Worm (Caenorhabditis elegans) whole organism, midembryonic: Measurements from ENCODE around the gene F38H4.3.

Source experiments
- T22C8.4 ChIP-seq: fragments of 200-800 bp; sonication (Bioruptor generic); IDR thresholded peaks from 2 replicates; pipeline ENCODE4 v1.3.6; 2022; ENCODE audit warnings: missing genetic modification characterization, missing compliant biosample characterization
- cog-1 ChIP-seq: sonication (generic microtip); optimal IDR thresholded peaks from 2 replicates; lab custom pipeline; 2016; ENCODE audit warnings: missing genetic modification characterization, missing compliant biosample characterization
- flt-1 ChIP-seq: fragments of 200-800 bp; sonication (Bioruptor generic); IDR thresholded peaks from 2 replicates; pipeline ENCODE4 v1.3.6; 2022; ENCODE audit warnings: missing genetic modification characterization, missing compliant biosample characterization
- klf-2 ChIP-seq: fragments of 200-800 bp; sonication (Bioruptor generic); conservative IDR thresholded peaks from 2 replicates; pipeline ENCODE4 v1.3.6; 2022; ENCODE audit warnings: missing genetic modification reagents, missing genetic modification characterization, missing compliant biosample characterization
- med-1 ChIP-seq: sonication (generic microtip); optimal IDR thresholded peaks from 2 replicates; lab custom pipeline; 2017; ENCODE audit warnings: missing genetic modification characterization, mild to moderate bottlenecking, missing compliant biosample characterization, antibody characterized with exemption, missing genetic modification reagents; ENCODE audit not compliant: insufficient read depth
- ref-1 ChIP-seq: fragments of 200-800 bp; sonication (Bioruptor generic); conservative IDR thresholded peaks from 2 replicates; pipeline ENCODE4 v1.3.6; 2022; ENCODE audit warnings: missing genetic modification reagents, missing genetic modification characterization, missing compliant biosample characterization
- tab-1 ChIP-seq: fragments of 200-800 bp; sonication (Bioruptor generic); IDR thresholded peaks from 2 replicates; pipeline ENCODE4 v1.3.6; 2022; ENCODE audit warnings: missing genetic modification characterization, missing compliant biosample characterization
- ztf-23 ChIP-seq: fragments of 200-800 bp; sonication (Bioruptor generic); IDR thresholded peaks from 2 replicates; pipeline ENCODE4 v1.3.6; 2022; ENCODE audit warnings: missing genetic modification reagents, missing genetic modification characterization, missing compliant biosample characterization
- ztf-29 ChIP-seq: fragments of 200-800 bp; sonication (Bioruptor generic); IDR thresholded peaks from 2 replicates; pipeline ENCODE4 v1.3.6; 2022; ENCODE audit warnings: missing genetic modification reagents, missing genetic modification characterization, missing compliant biosample characterization

Gene F38H4.3

ce11 chrIV:11842121-11842520 is at the start of gene F38H4.3:
F38H4.3 (plus strand) TSS chrIV:11842421.
- TF ChIP-seq T22C8.4 (GFP tag; lab: Robert Waterston, UW) (no peak), flt-1 (GFP tag; lab: Robert Waterston, UW) (no peak), ztf-23 (GFP tag; lab: Robert Waterston, UW) (no peak), klf-2 (no peak), tab-1 (GFP tag; lab: Robert Waterston, UW) (no peak), med-1 (GFP tag; lab: Kevin White, UChicago) (no peak), cog-1 (tag; lab: Kevin White, UChicago) (no peak), ztf-29 (GFP tag; lab: Robert Waterston, UW) (no peak), ref-1 (GFP tag; lab: Robert Waterston, UW) (no peak)

- TF ChIP-seq cog-1 (tag; lab: Kevin White, UChicago) (no peak), flt-1 (GFP tag; lab: Robert Waterston, UW) (no peak)
These were observed 49.7 kb upstream of the F38H4.3 start, which contains the start of gene H01G02.3 for ce11 chrIV:11792495-11792894. H01G02.3 (minus strand) TSS chrIV:11792595.

- TF ChIP-seq ztf-29 (GFP tag; lab: Robert Waterston, UW), result no peak
- no peak for TF ChIP-seq klf-2
- TF ChIP-seq tab-1 (GFP tag; lab: Robert Waterston, UW), result no peak
- peak; percentile 21; the same call in 1 of the 2 replicates for TF ChIP-seq flt-1 (GFP tag; lab: Robert Waterston, UW)
- no peak for TF ChIP-seq T22C8.4 (GFP tag; lab: Robert Waterston, UW)
- 0 out of 2 replicates have a peak, but pooled peaks have one; percentile 28 for TF ChIP-seq ztf-23 (GFP tag; lab: Robert Waterston, UW)
- no peak for TF ChIP-seq ref-1 (GFP tag; lab: Robert Waterston, UW)
- TF ChIP-seq cog-1 (tag; lab: Kevin White, UChicago), result no peak
- no peak for TF ChIP-seq med-1 (GFP tag; lab: Kevin White, UChicago)
These were observed 49.1 kb upstream of the F38H4.3 start for ce11 chrIV:11793170-11793569.

ce11 chrIV:11795964-11796363 is 46.3 kb upstream of the F38H4.3 start:
- TF ChIP-seq ref-1 (GFP tag; lab: Robert Waterston, UW) (no peak), ztf-29 (GFP tag; lab: Robert Waterston, UW) (no peak), tab-1 (GFP tag; lab: Robert Waterston, UW) (no peak)

- TF ChIP-seq cog-1 (tag; lab: Kevin White, UChicago), result no peak
- no peak for TF ChIP-seq flt-1 (GFP tag; lab: Robert Waterston, UW)
- no peak for TF ChIP-seq ref-1 (GFP tag; lab: Robert Waterston, UW)
- TF ChIP-seq T22C8.4 (GFP tag; lab: Robert Waterston, UW), result no peak
- TF ChIP-seq klf-2, result no peak
- no peak for TF ChIP-seq med-1 (GFP tag; lab: Kevin White, UChicago)
- TF ChIP-seq ztf-29 (GFP tag; lab: Robert Waterston, UW), result no peak
- no peak for TF ChIP-seq tab-1 (GFP tag; lab: Robert Waterston, UW)
- no peak for TF ChIP-seq ztf-23 (GFP tag; lab: Robert Waterston, UW)
These were observed 45.4 kb upstream of the F38H4.3 start for ce11 chrIV:11796818-11797217.

- no peak for TF ChIP-seq ztf-29 (GFP tag; lab: Robert Waterston, UW)
- TF ChIP-seq T22C8.4 (GFP tag; lab: Robert Waterston, UW), result no peak
- TF ChIP-seq ztf-23 (GFP tag; lab: Robert Waterston, UW), result no peak
- TF ChIP-seq ref-1 (GFP tag; lab: Robert Waterston, UW), result no peak
- TF ChIP-seq tab-1 (GFP tag; lab: Robert Waterston, UW), result no peak
- TF ChIP-seq med-1 (GFP tag; lab: Kevin White, UChicago), result no peak
- no peak for TF ChIP-seq cog-1 (tag; lab: Kevin White, UChicago)
- no peak for TF ChIP-seq klf-2
- no peak for TF ChIP-seq flt-1 (GFP tag; lab: Robert Waterston, UW)
These were observed 43.0 kb upstream of the F38H4.3 start for ce11 chrIV:11799240-11799639.

- TF ChIP-seq med-1 (GFP tag; lab: Kevin White, UChicago) (no peak), ztf-23 (GFP tag; lab: Robert Waterston, UW) (no peak), tab-1 (GFP tag; lab: Robert Waterston, UW) (no peak), T22C8.4 (GFP tag; lab: Robert Waterston, UW) (no peak), klf-2 (no peak), cog-1 (tag; lab: Kevin White, UChicago) (no peak), ztf-29 (GFP tag; lab: Robert Waterston, UW) (no peak), ref-1 (GFP tag; lab: Robert Waterston, UW) (no peak), flt-1 (GFP tag; lab: Robert Waterston, UW) (no peak)
These were observed 41.1 kb upstream of the F38H4.3 start, which contains the start of gene dyf-18 for ce11 chrIV:11801078-11801477. dyf-18 (minus strand) TSS chrIV:11801178.

ce11 chrIV:11803044-11803443 is 39.2 kb upstream of the F38H4.3 start, which contains the start of gene H01G02.4:
H01G02.4 (minus strand) TSS chrIV:11803144.
- no peak for TF ChIP-seq ztf-29 (GFP tag; lab: Robert Waterston, UW)
- no peak for TF ChIP-seq flt-1 (GFP tag; lab: Robert Waterston, UW)
- TF ChIP-seq ztf-23 (GFP tag; lab: Robert Waterston, UW), result no peak
- no peak for TF ChIP-seq tab-1 (GFP tag; lab: Robert Waterston, UW)

ce11 chrIV:11804053-11804452 is 38.2 kb upstream of the F38H4.3 start, which contains the start of gene H01G02.1:
H01G02.1 (minus strand) TSS chrIV:11804153.
- TF ChIP-seq klf-2 (no peak), med-1 (GFP tag; lab: Kevin White, UChicago) (no peak), ztf-29 (GFP tag; lab: Robert Waterston, UW) (no peak), T22C8.4 (GFP tag; lab: Robert Waterston, UW) (no peak), flt-1 (GFP tag; lab: Robert Waterston, UW) (no peak), ref-1 (GFP tag; lab: Robert Waterston, UW) (no peak), tab-1 (GFP tag; lab: Robert Waterston, UW) (no peak), cog-1 (tag; lab: Kevin White, UChicago) (no peak), ztf-23 (GFP tag; lab: Robert Waterston, UW) (no peak)
